Fruit fly (Drosophila melanogaster): ENCODE data around the gene kirre.

DNA sequence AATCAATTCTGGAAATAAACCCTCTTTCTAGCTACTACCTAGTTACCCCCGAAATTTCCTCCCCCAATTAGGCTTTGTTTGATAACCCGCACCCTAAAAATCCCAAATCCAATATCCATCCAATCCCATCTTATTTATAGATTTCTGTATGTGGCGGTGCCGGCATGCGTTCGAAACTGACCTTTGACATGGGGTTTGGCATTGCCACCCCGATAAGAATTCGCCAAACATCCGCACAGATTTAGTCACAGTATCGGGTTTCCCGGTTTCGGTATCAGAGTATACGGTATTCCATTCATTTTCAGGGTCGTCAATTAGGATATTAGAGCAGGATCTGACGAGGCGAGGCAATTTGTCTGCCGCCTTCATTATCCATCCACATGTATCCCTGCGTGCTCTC lies 281.4 kb downstream of the kirre start:
- TF ChIP-seq Sox102F (GFP tag; optimal IDR thresholded peaks at IDR 0.05) (no peak), svp (GFP tag) (no peak), pdm3 (GFP tag; optimal IDR thresholded peaks at IDR 0.05) (no peak), CG9139 (GFP tag; optimal IDR thresholded peaks at IDR 0.05) (no peak), CG6163 (GFP tag; IDR thresholded peaks at IDR 0.05) (no peak), lz (GFP tag; optimal IDR thresholded peaks at IDR 0.05) (no peak), CG31627 (GFP tag; optimal IDR thresholded peaks at IDR 0.05) (no peak), Hr39 (GFP tag; optimal IDR thresholded peaks at IDR 0.05) (no peak), eg (GFP tag; IDR thresholded peaks at IDR 0.05) (no peak), CG6808 (GFP tag; optimal IDR thresholded peaks at IDR 0.05) (no peak), CG3919 (GFP tag; optimal IDR thresholded peaks at IDR 0.05) (no peak), cyc (GFP tag; optimal IDR thresholded peaks at IDR 0.05) (no peak), CG4318 (GFP tag; optimal IDR thresholded peaks at IDR 0.05) (no peak), fkh (GFP tag; optimal IDR thresholded peaks at IDR 0.05) (no peak)

All from whole organism, prepupa.